Worm (Caenorhabditis elegans) whole organism, L4/young adult: ENCODE results near the gene T10D4.6.
"Not testable (repeated sequence)": the region's sequence is repeated elsewhere in the genome, so short reads cannot be mapped to it uniquely, and the experiment has no call there.

Source experiments
- W03F9.2 ChIP-seq: fragments of 150-350 bp; optimal IDR thresholded peaks from 2 replicates; lab custom pipeline; 2014; ENCODE audit warnings: missing biosample characterization, missing genetic modification characterization
- dao-5 ChIP-seq: sonication (generic microtip); optimal IDR thresholded peaks from 2 replicates; lab custom pipeline; 2016; ENCODE audit warnings: missing genotype, missing genetic modification characterization, moderate library complexity, missing compliant biosample characterization
- him-1 ChIP-seq: sonication (generic microtip); optimal IDR thresholded peaks from 2 replicates; lab custom pipeline; 2016; ENCODE audit warnings: missing genotype, missing genetic modification reagents, missing genetic modification characterization, missing compliant biosample characterization

DNA sequence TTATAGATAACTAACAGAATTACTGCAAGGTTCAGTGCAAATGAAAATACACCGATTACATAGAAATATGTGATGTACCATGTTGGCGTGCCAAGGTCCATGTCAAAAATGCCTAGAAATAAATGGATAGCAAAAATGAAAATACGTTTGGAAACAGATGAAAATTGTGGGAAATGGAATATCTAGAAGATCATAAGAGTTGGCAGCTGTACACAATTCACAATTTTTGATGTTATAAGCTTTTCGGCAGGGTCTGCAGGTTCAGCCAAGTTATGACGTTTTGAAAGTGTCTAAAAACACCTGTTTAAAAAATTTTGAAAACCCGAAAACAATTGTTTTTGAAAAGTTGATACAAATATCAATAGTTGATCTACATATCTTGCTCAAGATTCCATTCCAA is 25.4 kb downstream of the T10D4.6 start, which contains the start of gene sri-43:
- TF ChIP-seq W03F9.2; him-1; dao-5 (tag; lab: Kevin White, UChicago): not testable (repeated sequence)
